Worm (Caenorhabditis elegans): Measurements from ENCODE around the gene slc-36.1.
A peak's percentile ranks its signal among the peaks of the same experiment; 100 is the strongest.

slc-36.1 gene

ce11 chrIII:13359256-13359655, 52.0 kb downstream of the slc-36.1 start, which contains the start of gene F53A2.9:
TSS of gene F53A2.9 (minus strand) at chrIII:13359356.
- TF ChIP-seq lin-14 (GFP tag; optimal IDR thresholded peaks at IDR 0.05) = no peak
- TF ChIP-seq unc-86 (tag; optimal IDR thresholded peaks at IDR 0.05) = no peak
- TF ChIP-seq dpl-1 (GFP tag; optimal IDR thresholded peaks at IDR 0.05) = no peak
- no peak for TF ChIP-seq irx-1 (tag; optimal IDR thresholded peaks at IDR 0.05)
- TF ChIP-seq swsn-7 (tag; optimal IDR thresholded peaks at IDR 0.05) = no peak
- no peak for TF ChIP-seq unc-130 (tag; optimal IDR thresholded peaks at IDR 0.05)
- no peak for TF ChIP-seq fkh-8 (tag; optimal IDR thresholded peaks at IDR 0.05)
- TF ChIP-seq ces-1 (GFP tag; optimal IDR thresholded peaks at IDR 0.05) = no peak
- TF ChIP-seq xbp-1 (tag; optimal IDR thresholded peaks at IDR 0.05) = no peak
- TF ChIP-seq vab-15 (tag; optimal IDR thresholded peaks at IDR 0.05) = no peak
- TF ChIP-seq aly-2 (tag; optimal IDR thresholded peaks at IDR 0.05) = no peak
- no peak for TF ChIP-seq egl-27 (tag; optimal IDR thresholded peaks at IDR 0.05)
- TF ChIP-seq mef-2 (tag; optimal IDR thresholded peaks at IDR 0.05) = no peak
- no peak for TF ChIP-seq pax-3 (tag; optimal IDR thresholded peaks at IDR 0.05)

- TF ChIP-seq lin-35 (GFP tag; optimal IDR thresholded peaks at IDR 0.05) = peak; percentile 36 to 58
- no peak for TF ChIP-seq nhr-76 (tag; optimal IDR thresholded peaks at IDR 0.05)
- TF ChIP-seq xbp-1 (tag; optimal IDR thresholded peaks at IDR 0.05) = peak; percentile 13
- TF ChIP-seq fkh-4 (tag; optimal IDR thresholded peaks at IDR 0.05; ENCODE audit: borderline replicate concordance) = no peak
- TF ChIP-seq nhr-71 (tag; optimal IDR thresholded peaks at IDR 0.05) = peak; percentile 48
- peak; percentile 68 for TF ChIP-seq skn-1 (tag; optimal IDR thresholded peaks at IDR 0.05)
- TF ChIP-seq mdl-1 (tag; optimal IDR thresholded peaks at IDR 0.05) = peak in 1 of 2 experiments; percentile 66
- TF ChIP-seq sptf-1 (tag; optimal IDR thresholded peaks at IDR 0.05) = no peak
- peak; percentile 17 to 63 for TF ChIP-seq lsy-2 (tag; optimal IDR thresholded peaks at IDR 0.05)
- no peak for TF ChIP-seq nhr-12 (tag; optimal IDR thresholded peaks at IDR 0.05)
- TF ChIP-seq fos-1 (tag; optimal IDR thresholded peaks at IDR 0.05) = peak; percentile 37
- peak in 2 of 3 experiments; percentile 34 to 60 for TF ChIP-seq dpl-1 (GFP tag; optimal IDR thresholded peaks at IDR 0.05)
- peak; percentile 77 for TF ChIP-seq fkh-8 (tag; optimal IDR thresholded peaks at IDR 0.05)
- peak; percentile 18 for TF ChIP-seq jun-1 (tag; optimal IDR thresholded peaks at IDR 0.05)
- TF ChIP-seq unc-130 (tag; optimal IDR thresholded peaks at IDR 0.05) = no peak
- peak; percentile 16 for TF ChIP-seq nhr-47 (tag; optimal IDR thresholded peaks at IDR 0.05)
- TF ChIP-seq lin-15B (tag; optimal IDR thresholded peaks at IDR 0.05) = peak; percentile 4
- peak; percentile 58 for TF ChIP-seq blmp-1 (tag; optimal IDR thresholded peaks at IDR 0.05)
- peak; percentile 36 to 41 for TF ChIP-seq efl-1 (optimal IDR thresholded peaks at IDR 0.05)
- peak; percentile 31 to 67 for TF ChIP-seq efl-1 (GFP tag; optimal IDR thresholded peaks at IDR 0.05 in 1 of 2)
- no peak for TF ChIP-seq lin-39 (tag; optimal IDR thresholded peaks at IDR 0.05)
- TF ChIP-seq lin-14 (GFP tag; optimal IDR thresholded peaks at IDR 0.05) = peak; percentile 98
- TF ChIP-seq swsn-7 (tag; optimal IDR thresholded peaks at IDR 0.05) = peak; percentile 9
- TF ChIP-seq nhr-20 (tag; optimal IDR thresholded peaks at IDR 0.05) = peak; percentile 21
- peak; percentile 50 for TF ChIP-seq snu-23 (GFP tag; optimal IDR thresholded peaks at IDR 0.05)
- peak; percentile 59 for TF ChIP-seq nhr-85 (tag)
- peak; percentile 56 for TF ChIP-seq F16B12.6 (tag; optimal IDR thresholded peaks at IDR 0.05)
- peak in 1 of 3 experiments; percentile 69 for TF ChIP-seq ceh-82 (tag; optimal IDR thresholded peaks at IDR 0.05)
Observed at ce11 chrIII:13359847-13360246, 52.5 kb downstream of the slc-36.1 start.

Measured in whole organism, L1 larva.